ENCODE assay signal across 3 worm cellular contexts in genomic region chrIV:11928388-11928787, ce11.
TF ChIP-seq lines count a peak whose summit lies in the region.

No protein-coding gene starts in this region.

TF ChIP-seq in whole organism, L1 larva, 84 proteins besides CTCF, POLR2A, EP300 and RAD21 (continued from another document and continues in another):
- TF ChIP-seq sup-37 (GFP tag; optimal IDR thresholded peaks at IDR 0.05; lab: Kevin White, UChicago) = no peak
- TF ChIP-seq egl-13 (tag; optimal IDR thresholded peaks at IDR 0.05; lab: Kevin White, UChicago) = no peak
- TF ChIP-seq nhr-84 (tag; optimal IDR thresholded peaks at IDR 0.05; lab: Kevin White, UChicago) = no peak
- peak; percentile 23 for TF ChIP-seq mep-1 (tag; optimal IDR thresholded peaks at IDR 0.05; lab: Kevin White, UChicago)
- no peak for TF ChIP-seq pax-3 (tag; optimal IDR thresholded peaks at IDR 0.05; lab: Kevin White, UChicago)
- TF ChIP-seq ceh-8 (GFP tag; optimal IDR thresholded peaks at IDR 0.05; lab: Kevin White, UChicago) = no peak
- TF ChIP-seq blmp-1 (tag; optimal IDR thresholded peaks at IDR 0.05; lab: Kevin White, UChicago) = peak; percentile 19
- TF ChIP-seq ces-1 (GFP tag; optimal IDR thresholded peaks at IDR 0.05; lab: Kevin White, UChicago) = no peak
- peak; percentile 30 for TF ChIP-seq nhr-77 (tag; optimal IDR thresholded peaks at IDR 0.05; lab: Kevin White, UChicago)
- peak; percentile 83 for TF ChIP-seq rnt-1 (tag; optimal IDR thresholded peaks at IDR 0.05; lab: Kevin White, UChicago)
- no peak for TF ChIP-seq fkh-4 (tag; optimal IDR thresholded peaks at IDR 0.05; lab: Kevin White, UChicago; ENCODE audit: borderline replicate concordance)
- no peak for TF ChIP-seq efl-3 (GFP tag; optimal IDR thresholded peaks at IDR 0.05; lab: Kevin White, UChicago)
- TF ChIP-seq nhr-20 (tag; optimal IDR thresholded peaks at IDR 0.05; lab: Kevin White, UChicago) = peak; percentile 94
- TF ChIP-seq nhr-28 (tag; optimal IDR thresholded peaks at IDR 0.05; lab: Kevin White, UChicago) = no peak
- TF ChIP-seq aly-2 (tag; optimal IDR thresholded peaks at IDR 0.05; lab: Kevin White, UChicago) = no peak
- TF ChIP-seq snpc-4 (tag; optimal IDR thresholded peaks at IDR 0.05; lab: Kevin White, UChicago) = no peak
- TF ChIP-seq zip-4 (GFP tag; optimal IDR thresholded peaks at IDR 0.05; lab: Kevin White, UChicago) = no peak
- TF ChIP-seq ets-5 (GFP tag; IDR thresholded peaks at IDR 0.05; lab: Robert Waterston, UW) = no peak
- peak; percentile 38 for TF ChIP-seq irx-1 (tag; optimal IDR thresholded peaks at IDR 0.05; lab: Kevin White, UChicago)
- no peak for TF ChIP-seq alr-1 (tag; optimal IDR thresholded peaks at IDR 0.05; lab: Kevin White, UChicago; ENCODE audit: borderline replicate concordance)
- no peak for TF ChIP-seq nhr-76 (tag; optimal IDR thresholded peaks at IDR 0.05; lab: Kevin White, UChicago)
- no peak for TF ChIP-seq vab-15 (tag; optimal IDR thresholded peaks at IDR 0.05; lab: Kevin White, UChicago)
- peak; percentile 32 for TF ChIP-seq elt-2 (tag; optimal IDR thresholded peaks at IDR 0.05; lab: Kevin White, UChicago)
- TF ChIP-seq pqm-1 (tag; optimal IDR thresholded peaks at IDR 0.05; lab: Kevin White, UChicago) = no peak
- TF ChIP-seq elt-3 (tag; optimal IDR thresholded peaks at IDR 0.05; lab: Kevin White, UChicago) = peak in 2 of 6 experiments; percentile 20 to 21
- no peak for TF ChIP-seq ceh-63 (GFP tag; optimal IDR thresholded peaks at IDR 0.05; lab: Kevin White, UChicago)
- TF ChIP-seq xbp-1 (tag; optimal IDR thresholded peaks at IDR 0.05; lab: Kevin White, UChicago) = peak; percentile 25
- peak; percentile 36 to 76 for TF ChIP-seq lin-35 (GFP tag; optimal IDR thresholded peaks at IDR 0.05; lab: Kevin White, UChicago)
- TF ChIP-seq ceh-82 (tag; optimal IDR thresholded peaks at IDR 0.05; lab: Kevin White, UChicago) = peak in 2 of 3 experiments; percentile 27 to 35
- no peak for TF ChIP-seq ceh-90 (tag; optimal IDR thresholded peaks at IDR 0.05; lab: Kevin White, UChicago)
- TF ChIP-seq lin-15B (tag; optimal IDR thresholded peaks at IDR 0.05; lab: Kevin White, UChicago) = no peak
- TF ChIP-seq C34B4.2 (tag; optimal IDR thresholded peaks at IDR 0.05; lab: Kevin White, UChicago) = no peak
- no peak for TF ChIP-seq unc-62 (GFP tag; optimal IDR thresholded peaks at IDR 0.05; lab: Kevin White, UChicago)
- TF ChIP-seq efl-1 (optimal IDR thresholded peaks at IDR 0.05; lab: Kevin White, UChicago) = peak; percentile 27 to 46
- TF ChIP-seq efl-1 (GFP tag; optimal IDR thresholded peaks at IDR 0.05 in 1 of 2; lab: Kevin White, UChicago) = peak; percentile 6 to 88
- TF ChIP-seq nhr-237 (tag; optimal IDR thresholded peaks at IDR 0.05; lab: Kevin White, UChicago) = no peak
- TF ChIP-seq mab-9 (GFP tag; IDR thresholded peaks at IDR 0.05; lab: Robert Waterston, UW) = no peak
- peak; percentile 49 for TF ChIP-seq fos-1 (tag; optimal IDR thresholded peaks at IDR 0.05; lab: Kevin White, UChicago)
- TF ChIP-seq unc-86 (tag; optimal IDR thresholded peaks at IDR 0.05; lab: Kevin White, UChicago) = no peak
- no peak for TF ChIP-seq pag-3 (tag; optimal IDR thresholded peaks at IDR 0.05; lab: Kevin White, UChicago; ENCODE audit: borderline replicate concordance, insufficient read depth)
- TF ChIP-seq Y116A8C.19 (tag; optimal IDR thresholded peaks at IDR 0.05; lab: Kevin White, UChicago; ENCODE audit: borderline replicate concordance) = no peak
- TF ChIP-seq ztf-11 (tag; optimal IDR thresholded peaks at IDR 0.05; lab: Kevin White, UChicago) = peak in 1 of 2 experiments; percentile 9
- TF ChIP-seq lir-3 (tag; optimal IDR thresholded peaks at IDR 0.05; lab: Kevin White, UChicago; ENCODE audit: poor library complexity) = no peak
- TF ChIP-seq isw-1 (GFP tag; IDR thresholded peaks at IDR 0.05; lab: Robert Waterston, UW) = no peak

TF ChIP-seq in whole organism, L3 larva, 47 proteins besides CTCF, POLR2A, EP300 and RAD21 (continued from another document):
- no peak for TF ChIP-seq pqm-1 (tag; optimal IDR thresholded peaks at IDR 0.05; lab: Kevin White, UChicago)
- no peak for TF ChIP-seq unc-62 (GFP tag; optimal IDR thresholded peaks at IDR 0.05; lab: Kevin White, UChicago)
- TF ChIP-seq ztf-4 (tag; optimal IDR thresholded peaks at IDR 0.05; lab: Kevin White, UChicago) = no peak
- no peak for TF ChIP-seq zag-1 (tag; optimal IDR thresholded peaks at IDR 0.05; lab: Kevin White, UChicago)
- no peak for TF ChIP-seq ztf-11 (tag; optimal IDR thresholded peaks at IDR 0.05; lab: Kevin White, UChicago)
- TF ChIP-seq mdl-1 (tag; optimal IDR thresholded peaks at IDR 0.05; lab: Kevin White, UChicago) = no peak
- TF ChIP-seq lin-39 (tag; optimal IDR thresholded peaks at IDR 0.05; lab: Kevin White, UChicago) = peak; percentile 41
- no peak for TF ChIP-seq snpc-4 (tag; optimal IDR thresholded peaks at IDR 0.05; lab: Kevin White, UChicago)
- no peak for TF ChIP-seq lin-15B (tag; optimal IDR thresholded peaks at IDR 0.05; lab: Kevin White, UChicago)
- TF ChIP-seq nhr-25 (tag; optimal IDR thresholded peaks at IDR 0.05; lab: Kevin White, UChicago) = peak; percentile 56
- TF ChIP-seq nhr-23 (tag; optimal IDR thresholded peaks at IDR 0.05; lab: Kevin White, UChicago) = peak; percentile 33
- no peak for TF ChIP-seq egl-5 (tag; optimal IDR thresholded peaks at IDR 0.05; lab: Kevin White, UChicago)

TF ChIP-seq in whole organism, young adult, 124 proteins besides CTCF, POLR2A, EP300 and RAD21 (continued from another document and continues in another):
- TF ChIP-seq mel-28 (tag; optimal IDR thresholded peaks at IDR 0.05; lab: Kevin White, UChicago; ENCODE audit: borderline replicate concordance) (no peak), ceh-100 (GFP tag; IDR thresholded peaks at IDR 0.05; lab: Robert Waterston, UW) (no peak), B0261.1 (tag; optimal IDR thresholded peaks at IDR 0.05; lab: Kevin White, UChicago) (peak; percentile 87), chd-7 (tag; optimal IDR thresholded peaks at IDR 0.05; lab: Kevin White, UChicago) (no peak), him-1 (tag; optimal IDR thresholded peaks at IDR 0.05; lab: Kevin White, UChicago) (peak; percentile 90), cebp-2 (GFP tag; IDR thresholded peaks at IDR 0.05; lab: Robert Waterston, UW) (no peak), egrh-3 (GFP tag; IDR thresholded peaks at IDR 0.05; lab: Robert Waterston, UW) (peak; percentile 21; the same call in 1 of the 2 replicates), tbp1 (GFP tag; optimal IDR thresholded peaks at IDR 0.05; lab: Kevin White, UChicago) (peak; percentile 97), bed-1 (GFP tag; IDR thresholded peaks at IDR 0.05; lab: Robert Waterston, UW) (no peak), B0035.1 (tag; optimal IDR thresholded peaks at IDR 0.05; lab: Kevin White, UChicago) (no peak), C06A6.2 (GFP tag; conservative IDR thresholded peaks at IDR 0.05; lab: Robert Waterston, UW) (no peak), nfya-1 (tag; optimal IDR thresholded peaks at IDR 0.05; lab: Kevin White, UChicago; ENCODE audit: borderline replicate concordance, insufficient read depth) (no peak), gei-17 (GFP tag; optimal IDR thresholded peaks at IDR 0.05; lab: Kevin White, UChicago) (no peak), ZK185.1 (tag; optimal IDR thresholded peaks at IDR 0.05; lab: Kevin White, UChicago; ENCODE audit: poor library complexity, severe bottlenecking) (peak; percentile 59), Y53F4B.3 (GFP tag; IDR thresholded peaks at IDR 0.05; lab: Robert Waterston, UW) (no peak), K12H6.12 (tag; optimal IDR thresholded peaks at IDR 0.05; lab: Kevin White, UChicago) (peak; percentile 30), egl-44 (GFP tag; IDR thresholded peaks at IDR 0.05; lab: Robert Waterston, UW) (no peak), hrde-1 (tag; optimal IDR thresholded peaks at IDR 0.05; lab: Kevin White, UChicago; ENCODE audit: borderline replicate concordance) (peak; percentile 44), nhr-90 (tag; optimal IDR thresholded peaks at IDR 0.05; lab: Kevin White, UChicago) (peak; percentile 52), mxl-1 (tag; optimal IDR thresholded peaks at IDR 0.05; lab: Kevin White, UChicago) (no peak), ama-1 (optimal IDR thresholded peaks at IDR 0.05; lab: Kevin White, UChicago) (no peak), ama-1 (GFP tag; optimal IDR thresholded peaks at IDR 0.05; lab: Kevin White, UChicago) (peak in 1 of 2 experiments; percentile 8), attf-5 (GFP tag; optimal IDR thresholded peaks at IDR 0.05; lab: Kevin White, UChicago) (peak; percentile 38), T07F8.4 (tag; optimal IDR thresholded peaks at IDR 0.05; lab: Kevin White, UChicago) (no peak), ceh-91 (GFP tag; IDR thresholded peaks at IDR 0.05; lab: Robert Waterston, UW) (no peak), ztf-26 (tag; optimal IDR thresholded peaks at IDR 0.05; lab: Kevin White, UChicago) (peak; percentile 18), F55B11.4 (tag; optimal IDR thresholded peaks at IDR 0.05; lab: Kevin White, UChicago; ENCODE audit: borderline replicate concordance, insufficient read depth) (no peak), nhr-27 (tag; optimal IDR thresholded peaks at IDR 0.05; lab: Kevin White, UChicago) (no peak), egl-18 (GFP tag; IDR thresholded peaks at IDR 0.05; lab: Robert Waterston, UW) (no peak), aptf-2 (GFP tag; conservative IDR thresholded peaks at IDR 0.05; lab: Robert Waterston, UW) (no peak), F37B4.10 (GFP tag; IDR thresholded peaks at IDR 0.05; lab: Robert Waterston, UW) (no peak), lag-1 (GFP tag; IDR thresholded peaks at IDR 0.05; lab: Robert Waterston, UW) (no peak), ceh-79 (tag; optimal IDR thresholded peaks at IDR 0.05; lab: Kevin White, UChicago) (no peak), lsy-27 (tag; optimal IDR thresholded peaks at IDR 0.05; lab: Kevin White, UChicago; ENCODE audit: borderline replicate concordance, insufficient read depth) (no peak), lin-54 (GFP tag; optimal IDR thresholded peaks at IDR 0.05; lab: Kevin White, UChicago) (peak; percentile 57), dpl-1 (GFP tag; optimal IDR thresholded peaks at IDR 0.05; lab: Kevin White, UChicago) (no peak), ccch-3 (GFP tag; optimal IDR thresholded peaks at IDR 0.05; lab: Kevin White, UChicago) (no peak), efl-1 (GFP tag; optimal IDR thresholded peaks at IDR 0.05; lab: Kevin White, UChicago) (no peak), snpc-1.3 (tag; optimal IDR thresholded peaks at IDR 0.05; lab: Kevin White, UChicago; ENCODE audit: insufficient read depth) (peak; percentile 28), somi-1 (GFP tag; optimal IDR thresholded peaks at IDR 0.05; lab: Kevin White, UChicago) (no peak), lir-1 (GFP tag; conservative IDR thresholded peaks at IDR 0.05; lab: Robert Waterston, UW) (no peak), mes-4 (tag; optimal IDR thresholded peaks at IDR 0.05; lab: Kevin White, UChicago) (peak; percentile 8), let-526 (GFP tag; IDR thresholded peaks at IDR 0.05; lab: Robert Waterston, UW) (0 out of 2 replicates have a peak, but pooled peaks have one; percentile 33), ztf-6 (GFP tag; IDR thresholded peaks at IDR 0.05; lab: Robert Waterston, UW) (0 out of 2 replicates have a peak, but pooled peaks have one; percentile 38), dox-1 (GFP tag; IDR thresholded peaks at IDR 0.05; lab: Robert Waterston, UW) (peak; percentile 79; the same call in 1 of the 2 replicates), tbx-9 (tag; optimal IDR thresholded peaks at IDR 0.05; lab: Kevin White, UChicago; ENCODE audit: borderline replicate concordance) (no peak), nhr-179 (tag; optimal IDR thresholded peaks at IDR 0.05; lab: Kevin White, UChicago) (no peak), xnd-1 (tag; optimal IDR thresholded peaks at IDR 0.05; lab: Kevin White, UChicago) (no peak), Y53G8AR.9 (GFP tag; conservative IDR thresholded peaks at IDR 0.05; lab: Robert Waterston, UW) (peak; percentile 63; the same call in 1 of the 2 replicates), hlh-26 (GFP tag; conservative IDR thresholded peaks at IDR 0.05; lab: Robert Waterston, UW) (no peak), nhr-80 (tag; optimal IDR thresholded peaks at IDR 0.05; lab: Kevin White, UChicago) (peak; percentile 26), lin-26 (GFP tag; IDR thresholded peaks at IDR 0.05; lab: Robert Waterston, UW) (peak; percentile 51; the same call in 1 of the 2 replicates), fkh-3 (tag; optimal IDR thresholded peaks at IDR 0.05; lab: Kevin White, UChicago) (no peak), sptf-2 (GFP tag; optimal IDR thresholded peaks at IDR 0.05; lab: Kevin White, UChicago) (no peak), madf-10 (tag; optimal IDR thresholded peaks at IDR 0.05; lab: Kevin White, UChicago) (peak; percentile 12), B0336.3 (GFP tag; IDR thresholded peaks at IDR 0.05; lab: Robert Waterston, UW) (no peak), F22D6.2 (tag; optimal IDR thresholded peaks at IDR 0.05; lab: Kevin White, UChicago) (no peak), let-607 (tag; optimal IDR thresholded peaks at IDR 0.05; lab: Kevin White, UChicago) (no peak), hsf-1 (GFP tag; IDR thresholded peaks at IDR 0.05; lab: Robert Waterston, UW) (no peak), cebp-1 (GFP tag; IDR thresholded peaks at IDR 0.05; lab: Robert Waterston, UW) (no peak), cebp-1 (tag; optimal IDR thresholded peaks at IDR 0.05; lab: Kevin White, UChicago) (no peak), die-1 (tag; optimal IDR thresholded peaks at IDR 0.05; lab: Kevin White, UChicago) (peak; percentile 63), hmg-1.2 (GFP tag; IDR thresholded peaks at IDR 0.05; lab: Robert Waterston, UW) (peak; percentile 71), sdz-38 (tag; optimal IDR thresholded peaks at IDR 0.05; lab: Kevin White, UChicago) (no peak), madf-3 (GFP tag; IDR thresholded peaks at IDR 0.05; lab: Robert Waterston, UW) (0 out of 2 replicates have a peak, but pooled peaks have one; percentile 56), ztf-18 (tag; optimal IDR thresholded peaks at IDR 0.05; lab: Kevin White, UChicago) (peak; percentile 60), F49E8.2 (tag; optimal IDR thresholded peaks at IDR 0.05; lab: Kevin White, UChicago; ENCODE audit: insufficient read depth) (peak; percentile 1), madf-6 (GFP tag; IDR thresholded peaks at IDR 0.05; lab: Robert Waterston, UW) (peak; percentile 63), atf-7 (tag; optimal IDR thresholded peaks at IDR 0.05; lab: Kevin White, UChicago) (no peak), T26A5.8 (tag; optimal IDR thresholded peaks at IDR 0.05; lab: Kevin White, UChicago) (no peak), rcor-1 (GFP tag; IDR thresholded peaks at IDR 0.05; lab: Robert Waterston, UW) (0 out of 2 replicates have a peak, but pooled peaks have one; percentile 44), rec-8 (tag; optimal IDR thresholded peaks at IDR 0.05; lab: Kevin White, UChicago) (peak; percentile 40 to 52), lin-35 (GFP tag; optimal IDR thresholded peaks at IDR 0.05; lab: Kevin White, UChicago) (no peak), ceh-58 (GFP tag; IDR thresholded peaks at IDR 0.05; lab: Robert Waterston, UW) (0 out of 2 replicates have a peak, but pooled peaks have one; percentile 14), snpc-3.4 (tag; optimal IDR thresholded peaks at IDR 0.05; lab: Kevin White, UChicago) (no peak), F23B12.7 (tag; optimal IDR thresholded peaks at IDR 0.05; lab: Kevin White, UChicago; ENCODE audit: insufficient read depth) (peak; percentile 63), zim-3 (tag; optimal IDR thresholded peaks at IDR 0.05; lab: Kevin White, UChicago) (peak; percentile 55), nfya-2 (GFP tag; IDR thresholded peaks at IDR 0.05; lab: Robert Waterston, UW) (no peak), snpc-1.1 (tag; optimal IDR thresholded peaks at IDR 0.05; lab: Kevin White, UChicago; ENCODE audit: insufficient read depth) (no peak), pha-4 (tag; optimal IDR thresholded peaks at IDR 0.05; lab: Kevin White, UChicago) (no peak), attf-6 (GFP tag; IDR thresholded peaks at IDR 0.05; lab: Robert Waterston, UW) (peak; percentile 65; the same call in 1 of the 2 replicates)
